Fruit fly (Drosophila melanogaster): ENCODE data around the gene sni.

Gene sni

DNA sequence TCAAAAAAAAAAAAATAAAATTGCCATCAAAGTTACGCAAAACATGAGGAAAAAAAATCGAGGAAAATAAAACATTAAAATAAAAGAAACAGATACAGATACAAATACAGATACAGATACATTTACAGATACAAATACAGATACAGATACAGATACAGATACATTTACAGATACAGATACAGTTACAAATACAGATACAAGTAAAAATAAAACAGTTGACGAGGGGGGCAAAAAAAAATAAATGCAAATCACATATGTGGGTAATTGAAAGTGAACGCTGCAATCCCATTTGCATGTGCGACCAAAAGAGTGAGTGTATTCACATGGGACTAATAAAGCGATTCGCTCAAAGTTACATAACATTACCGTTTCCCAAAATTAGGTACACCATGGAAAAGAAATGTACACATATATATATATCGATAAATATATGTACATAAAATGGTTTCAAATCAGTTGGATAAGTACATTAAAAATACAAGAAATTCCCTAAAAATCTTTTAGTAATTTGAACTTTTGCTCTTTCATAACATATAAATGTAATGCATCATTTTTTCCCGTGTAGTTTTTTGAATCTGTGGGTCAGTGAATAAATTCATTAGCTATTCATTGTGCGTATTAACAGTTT, 38.1 kb downstream of the sni start:
- TF ChIP-seq Hr96 (GFP tag; optimal IDR thresholded peaks at IDR 0.05) = no peak
- no peak for TF ChIP-seq pad (GFP tag; optimal IDR thresholded peaks at IDR 0.05)

DNA sequence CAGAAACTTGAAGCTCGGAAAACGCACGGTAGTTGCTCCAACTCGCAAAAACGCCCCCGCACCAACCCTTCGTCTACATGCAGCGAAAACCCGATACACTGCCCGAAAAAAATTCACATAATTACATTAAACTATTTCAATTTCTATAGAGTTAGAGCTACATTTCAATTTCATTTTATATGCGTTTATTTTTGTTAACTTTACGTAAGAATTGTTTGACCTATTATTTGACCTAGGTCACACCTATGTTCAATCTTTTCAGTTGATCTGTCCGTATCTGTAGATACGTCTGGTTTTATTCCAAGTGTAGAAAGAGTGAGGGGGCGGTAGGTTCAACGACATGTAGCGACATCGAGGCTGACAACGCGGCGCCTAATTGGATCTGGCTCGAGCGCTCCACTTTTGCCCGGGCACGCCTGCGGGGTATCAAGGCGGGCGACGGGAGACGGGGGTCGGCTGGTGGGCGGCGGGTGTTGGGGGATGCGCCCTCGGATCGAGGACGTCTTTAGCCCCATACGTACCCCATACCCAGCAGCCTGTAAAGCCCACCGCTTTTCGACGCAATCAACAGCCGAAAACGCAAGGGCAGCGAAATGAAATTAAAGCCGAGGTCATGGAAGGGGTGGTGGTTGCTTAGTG, 41.0 kb downstream of the sni start:
- TF ChIP-seq tj (GFP tag; optimal IDR thresholded peaks at IDR 0.05) = peak; percentile 35
- no peak for TF ChIP-seq Crg-1 (GFP tag; optimal IDR thresholded peaks at IDR 0.05)

DNA sequence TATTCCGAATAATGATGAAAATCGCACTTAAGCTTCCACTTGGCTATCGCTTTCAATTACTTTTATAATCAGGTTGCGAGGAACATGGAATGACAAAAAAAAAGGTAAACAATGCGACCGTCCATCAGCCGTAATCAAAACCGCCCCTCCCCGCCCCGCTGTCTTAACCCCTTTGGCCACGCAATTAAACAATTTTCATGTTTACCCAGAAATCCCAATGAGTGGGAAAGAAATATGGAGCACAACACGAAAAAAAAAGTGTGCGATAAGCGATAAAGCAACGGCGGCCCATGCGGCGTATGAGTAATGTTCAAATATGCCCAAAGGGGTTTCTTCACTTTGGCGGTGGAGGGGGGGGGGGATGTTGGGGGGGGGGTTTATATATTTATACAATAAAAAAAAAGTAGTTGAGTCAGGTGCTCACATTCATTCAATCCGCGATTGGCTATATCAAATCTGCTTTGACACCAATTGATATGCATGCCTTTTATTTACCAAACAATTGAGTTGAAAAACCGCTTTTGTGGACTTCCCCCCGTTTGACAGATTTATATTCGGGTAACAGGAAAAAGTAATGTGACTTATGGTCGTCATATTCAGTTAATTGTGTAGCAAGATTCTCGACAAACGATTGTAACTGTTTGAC, 44.8 kb downstream of the sni start:
- TF ChIP-seq CG7045 (GFP tag; optimal IDR thresholded peaks at IDR 0.05) (peak; percentile 24), cic (GFP tag; optimal IDR thresholded peaks at IDR 0.05) (peak; percentile 36), toe (GFP tag; optimal IDR thresholded peaks at IDR 0.05) (no peak), Mnt (GFP tag; optimal IDR thresholded peaks at IDR 0.05) (peak; percentile 51), pad (GFP tag; optimal IDR thresholded peaks at IDR 0.05) (no peak), tj (GFP tag; optimal IDR thresholded peaks at IDR 0.05) (peak; percentile 84), CG7101 (tag; optimal IDR thresholded peaks at IDR 0.05) (no peak), kay (GFP tag; ENCODE audit: borderline replicate concordance) (peak; percentile 31)

DNA sequence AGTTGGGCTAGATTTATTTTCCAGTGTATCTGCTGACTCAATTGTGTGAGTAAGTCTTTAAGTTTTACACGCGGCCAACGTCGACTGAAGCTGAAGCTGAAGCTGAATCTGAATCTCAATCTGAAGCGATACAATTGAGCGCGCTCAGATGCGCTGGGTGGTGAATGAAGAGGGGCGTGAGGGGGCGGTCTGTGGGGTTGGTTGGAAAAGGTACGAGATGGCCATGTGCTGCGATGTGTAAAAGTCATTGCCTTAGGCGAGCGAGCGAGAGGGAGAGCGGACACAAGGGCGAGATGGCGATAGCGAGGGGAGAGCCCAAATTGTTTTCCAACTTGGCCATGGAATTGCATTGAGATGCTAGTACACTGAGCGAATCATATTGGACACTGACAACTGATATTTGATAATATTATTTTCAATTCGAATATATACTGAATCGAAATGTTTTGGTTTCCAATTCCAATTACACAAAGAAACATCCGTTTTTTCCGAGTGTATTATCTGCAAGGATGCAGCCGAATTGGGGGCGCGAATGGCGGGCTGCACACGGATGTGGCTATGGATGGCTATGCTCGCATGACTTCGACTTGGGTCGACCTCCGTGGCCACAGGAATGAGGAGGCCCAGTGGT, 47.1 kb downstream of the sni start:
- TF ChIP-seq CG12768 (GFP tag; optimal IDR thresholded peaks at IDR 0.05) = no peak
- TF ChIP-seq Crg-1 (GFP tag; optimal IDR thresholded peaks at IDR 0.05) = no peak
- TF ChIP-seq bab1 (GFP tag; optimal IDR thresholded peaks at IDR 0.05) = no peak
- no peak for TF ChIP-seq CG1620 (GFP tag; optimal IDR thresholded peaks at IDR 0.05)
- no peak for TF ChIP-seq cic (GFP tag; optimal IDR thresholded peaks at IDR 0.05)
- TF ChIP-seq Mnt (GFP tag; optimal IDR thresholded peaks at IDR 0.05) = no peak
- no peak for TF ChIP-seq tj (GFP tag; optimal IDR thresholded peaks at IDR 0.05)
- TF ChIP-seq toe (GFP tag; optimal IDR thresholded peaks at IDR 0.05) = no peak
- TF ChIP-seq CG5204 (GFP tag; optimal IDR thresholded peaks at IDR 0.05) = no peak

DNA sequence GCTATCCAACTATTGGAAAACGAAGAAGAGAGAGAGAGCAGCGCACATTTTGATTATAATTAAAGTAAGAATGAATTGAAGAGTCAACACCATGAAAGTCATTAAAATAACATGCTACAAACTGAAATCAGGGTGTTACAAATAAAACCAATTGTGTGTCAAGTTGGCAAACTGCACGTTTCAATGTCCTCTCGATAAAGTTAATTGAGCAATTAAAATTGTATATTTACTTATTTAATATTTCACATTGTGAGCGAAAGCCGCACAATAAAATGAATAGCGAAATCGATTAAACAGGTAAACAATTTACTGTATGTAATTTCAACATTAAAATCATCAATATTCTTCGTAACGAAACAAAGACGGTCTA, 47.7 kb downstream of the sni start:
- no peak for TF ChIP-seq kay (GFP tag; ENCODE audit: borderline replicate concordance)
- TF ChIP-seq CG7101 (tag; optimal IDR thresholded peaks at IDR 0.05) = no peak
- no peak for TF ChIP-seq pad (GFP tag; optimal IDR thresholded peaks at IDR 0.05)
- no peak for TF ChIP-seq CG11617 (GFP tag; optimal IDR thresholded peaks at IDR 0.05)
- TF ChIP-seq Clk (GFP tag; optimal IDR thresholded peaks at IDR 0.05) = no peak
- TF ChIP-seq CG5204 (GFP tag; optimal IDR thresholded peaks at IDR 0.05) = no peak
- no peak for TF ChIP-seq cnc (optimal IDR thresholded peaks at IDR 0.05)
- TF ChIP-seq Mnt (GFP tag; optimal IDR thresholded peaks at IDR 0.05) = no peak
- no peak for TF ChIP-seq CG7045 (GFP tag; optimal IDR thresholded peaks at IDR 0.05)
- TF ChIP-seq CG33017 (tag; optimal IDR thresholded peaks at IDR 0.05) = no peak
- TF ChIP-seq ovo (GFP tag; optimal IDR thresholded peaks at IDR 0.05) = no peak
- TF ChIP-seq CG12768 (GFP tag; optimal IDR thresholded peaks at IDR 0.05) = no peak
- no peak for TF ChIP-seq cic (GFP tag; optimal IDR thresholded peaks at IDR 0.05)
- TF ChIP-seq Hr96 (GFP tag; optimal IDR thresholded peaks at IDR 0.05) = no peak

DNA sequence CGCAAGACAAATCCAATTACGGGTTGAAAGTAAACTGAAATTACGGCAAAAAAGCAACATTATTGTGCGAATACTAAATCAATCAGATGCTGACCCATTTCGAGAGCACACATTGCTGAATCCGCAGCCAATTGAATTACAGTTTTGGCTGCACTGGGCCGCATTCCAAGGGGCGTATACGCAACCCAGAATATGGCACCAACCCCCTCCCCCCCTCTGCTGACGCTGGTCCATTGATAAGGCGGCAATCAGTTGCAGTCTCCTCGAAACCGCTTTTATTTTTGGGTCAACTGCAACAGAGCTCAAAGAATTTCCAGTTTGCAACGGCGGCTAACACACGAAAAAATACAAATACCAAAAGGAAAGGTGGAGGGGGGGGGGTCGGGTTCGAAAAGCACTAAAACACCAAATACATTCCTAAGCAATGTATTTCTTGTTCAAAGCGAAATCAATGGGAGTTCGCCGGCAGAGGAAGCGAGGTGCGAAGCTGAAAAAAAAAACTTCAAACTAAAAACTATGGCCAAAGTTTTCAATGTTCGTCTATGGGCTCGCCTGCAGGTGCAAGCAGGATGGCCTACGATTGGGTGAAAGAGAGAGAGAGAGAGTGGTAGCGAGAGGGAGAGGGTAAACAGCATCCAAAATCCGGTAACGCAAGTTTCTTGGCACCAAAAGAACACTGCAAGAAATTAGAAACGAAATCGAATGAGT, 48.2 kb downstream of the sni start:
- no peak for TF ChIP-seq ovo (GFP tag; optimal IDR thresholded peaks at IDR 0.05)

DNA sequence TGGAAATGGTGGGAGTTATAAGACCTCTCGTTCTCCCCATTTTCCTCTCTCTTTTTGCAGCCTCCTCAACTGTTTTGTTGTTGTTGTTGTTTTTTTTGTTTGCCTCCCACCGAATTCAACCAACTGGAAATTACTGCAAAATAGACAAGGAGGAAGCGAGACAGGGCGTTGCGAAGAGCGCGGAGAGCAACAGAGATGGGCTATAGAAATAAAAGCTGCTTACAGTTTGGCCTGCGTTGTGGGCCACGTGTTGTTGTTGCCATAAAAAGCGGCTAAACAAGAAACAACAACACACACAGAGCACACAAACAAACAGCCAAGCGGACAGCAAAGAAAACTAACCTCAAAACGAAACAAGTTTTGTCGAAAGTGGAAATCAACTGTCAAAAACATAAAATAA, 49.3 kb downstream of the sni start:
- no peak for TF ChIP-seq bab1 (GFP tag; optimal IDR thresholded peaks at IDR 0.05)
- no peak for TF ChIP-seq CG12768 (GFP tag; optimal IDR thresholded peaks at IDR 0.05)
- no peak for TF ChIP-seq CG5204 (GFP tag; optimal IDR thresholded peaks at IDR 0.05)
- no peak for TF ChIP-seq CG33017 (tag; optimal IDR thresholded peaks at IDR 0.05)
- TF ChIP-seq kay (GFP tag; ENCODE audit: borderline replicate concordance) = no peak
- TF ChIP-seq CG11617 (GFP tag; optimal IDR thresholded peaks at IDR 0.05) = no peak
- TF ChIP-seq tj (GFP tag; optimal IDR thresholded peaks at IDR 0.05) = no peak
- no peak for TF ChIP-seq cnc (optimal IDR thresholded peaks at IDR 0.05)

Data from whole organism, adult.